Worm (Caenorhabditis elegans): ENCODE measurements around the gene rde-1.

DNA sequence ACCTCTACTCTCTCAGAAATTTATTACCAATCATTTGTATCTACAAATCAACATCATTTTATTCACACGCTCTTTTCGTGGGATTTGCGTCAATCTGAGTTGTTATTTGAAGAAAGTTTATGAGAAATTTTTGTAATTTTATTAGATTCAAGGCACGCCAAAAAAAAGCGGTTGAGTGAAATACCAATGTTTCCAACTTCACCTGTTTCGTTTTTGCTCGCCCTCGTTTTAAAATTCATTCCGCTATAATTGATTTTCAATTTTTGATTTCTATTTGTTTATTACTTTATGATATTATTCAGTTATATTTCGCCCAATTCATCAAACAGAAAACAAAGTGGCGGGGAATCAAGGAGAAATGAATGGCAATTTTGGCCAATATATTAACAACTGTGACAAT, 9.3 kb upstream of the rde-1 start, which contains the start of gene K08H10.10:
- TF ChIP-seq bed-1 (GFP tag; IDR thresholded peaks at IDR 0.05) (no peak), nfya-1 (tag; optimal IDR thresholded peaks at IDR 0.05; ENCODE audit: borderline replicate concordance, insufficient read depth) (no peak), F49E8.2 (tag; optimal IDR thresholded peaks at IDR 0.05; ENCODE audit: insufficient read depth) (no peak), gei-17 (GFP tag; optimal IDR thresholded peaks at IDR 0.05) (no peak), attf-6 (GFP tag; IDR thresholded peaks at IDR 0.05) (no peak)
